Worm (Caenorhabditis elegans): ENCODE measurements around the gene F11E6.9.

DNA sequence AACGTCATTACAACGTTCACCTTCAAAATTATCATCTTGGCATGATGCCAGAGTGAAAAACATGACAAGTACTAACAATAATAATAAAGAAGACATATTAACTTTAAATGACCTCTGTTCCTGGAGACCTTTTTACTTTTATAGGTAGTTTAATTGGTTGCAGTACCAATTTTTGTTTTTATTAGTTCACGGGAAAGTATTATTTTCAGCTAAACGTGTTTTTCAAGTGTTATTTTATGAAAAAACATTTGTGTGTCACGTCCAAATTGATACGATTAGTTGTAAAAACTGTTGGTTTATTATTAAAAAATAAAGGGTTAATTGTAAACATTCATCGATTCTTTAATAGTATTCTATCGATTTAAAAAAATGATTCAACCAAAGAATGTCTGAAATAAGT lies 601 bp upstream of the F11E6.9 start, which contains the start of gene grl-24:
- no peak for TF ChIP-seq ama-1 (optimal IDR thresholded peaks at IDR 0.05)
- TF ChIP-seq dve-1 (tag; optimal IDR thresholded peaks at IDR 0.05) = no peak
- TF ChIP-seq ceh-45 (GFP tag; IDR thresholded peaks at IDR 0.05) = no peak
- no peak for TF ChIP-seq C08G9.2 (tag; optimal IDR thresholded peaks at IDR 0.05)
- TF ChIP-seq sox-4 (tag; optimal IDR thresholded peaks at IDR 0.05) = no peak
- TF ChIP-seq pqm-1 (tag; optimal IDR thresholded peaks at IDR 0.05) = no peak
- no peak for TF ChIP-seq ttx-3 (tag; optimal IDR thresholded peaks at IDR 0.05)
- TF ChIP-seq fkh-6 (tag; optimal IDR thresholded peaks at IDR 0.05) = no peak
- no peak for TF ChIP-seq mec-3 (tag; optimal IDR thresholded peaks at IDR 0.05; ENCODE audit: borderline replicate concordance)
- no peak for TF ChIP-seq pha-4 (tag; optimal IDR thresholded peaks at IDR 0.05)
- TF ChIP-seq sdc-2 (tag; optimal IDR thresholded peaks at IDR 0.05) = no peak
